Fruit fly (Drosophila melanogaster) whole organism, embryonic: Measurements from ENCODE around the gene CG43800.

Experiments used
- ATbp ChIP-seq: fragments of 200-800 bp; sonication (Bioruptor generic); optimal IDR thresholded peaks from 2 replicates; lab custom pipeline; 2017; ENCODE audit warnings: missing biosample characterization, mild to moderate bottlenecking, missing genetic modification characterization, missing genetic modification reagents
- Blimp-1 ChIP-seq: fragments of 200-800 bp; sonication (Bioruptor generic); optimal IDR thresholded peaks from 3 replicates; lab custom pipeline; 2018; ENCODE audit warnings: missing biosample characterization, missing genetic modification characterization, mild to moderate bottlenecking, moderate library complexity, missing genetic modification reagents
- CG10209 ChIP-seq: fragments of 200-800 bp; sonication (Bioruptor generic); optimal IDR thresholded peaks from 3 replicates; lab custom pipeline; 2017; ENCODE audit warnings: missing biosample characterization, mild to moderate bottlenecking, missing genetic modification characterization, missing genetic modification reagents
- CG10267 ChIP-seq: fragments of 200-800 bp; sonication (Bioruptor generic); optimal IDR thresholded peaks from 2 replicates; lab custom pipeline; 2018; ENCODE audit warnings: missing biosample characterization, mild to moderate bottlenecking, missing genetic modification characterization, moderate library complexity
- CG11560 ChIP-seq: fragments of 200-800 bp; sonication (Bioruptor generic); IDR thresholded peaks from 3 replicates; pipeline ENCODE4 v1.3.6; 2022; ENCODE audit warnings: missing biosample characterization, missing genetic modification characterization
- CG13894 ChIP-seq: fragments of 200-800 bp; sonication (Bioruptor generic); optimal IDR thresholded peaks from 3 replicates; lab custom pipeline; 2018; ENCODE audit warnings: missing biosample characterization, mild to moderate bottlenecking, missing genetic modification characterization, moderate library complexity
- CG1529 ChIP-seq: fragments of 200-800 bp; sonication (Bioruptor generic); optimal IDR thresholded peaks from 3 replicates; lab custom pipeline; 2018; ENCODE audit warnings: missing biosample characterization, missing genetic modification characterization
- CG1603 ChIP-seq: fragments of 200-800 bp; sonication (Bioruptor generic); optimal IDR thresholded peaks from 2 replicates; lab custom pipeline; 2019; ENCODE audit warnings: missing biosample characterization, mild to moderate bottlenecking, missing genetic modification characterization, moderate library complexity
- CG16815 ChIP-seq: fragments of 200-800 bp; sonication (Bioruptor generic); optimal IDR thresholded peaks from 3 replicates; lab custom pipeline; 2017; ENCODE audit warnings: missing biosample characterization, mild to moderate bottlenecking, missing genetic modification characterization
- CG17186 ChIP-seq: fragments of 200-800 bp; sonication (Bioruptor generic); optimal IDR thresholded peaks from 3 replicates; lab custom pipeline; 2017; ENCODE audit warnings: missing biosample characterization, missing genetic modification reagents, missing genetic modification characterization
- CG17328 ChIP-seq: fragments of 200-800 bp; sonication (Bioruptor generic); IDR thresholded peaks from 2 replicates; pipeline ENCODE4 v1.3.6; 2022; ENCODE audit warnings: missing biosample characterization, missing genetic modification characterization
- CG2875 ChIP-seq: fragments of 200-800 bp; sonication (Bioruptor generic); optimal IDR thresholded peaks from 2 replicates; lab custom pipeline; 2017; ENCODE audit warnings: missing biosample characterization, mild to moderate bottlenecking, missing genetic modification characterization, missing genetic modification reagents
- CG33557 ChIP-seq: fragments of 200-800 bp; sonication (Bioruptor generic); optimal IDR thresholded peaks from 2 replicates; lab custom pipeline; 2019; ENCODE audit warnings: missing biosample characterization, mild to moderate bottlenecking, missing genetic modification characterization, moderate library complexity
- CG4404 ChIP-seq: fragments of 200-800 bp; sonication (Bioruptor generic); IDR thresholded peaks from 2 replicates; pipeline ENCODE4 v1.3.6; 2022; ENCODE audit warnings: missing biosample characterization, missing genetic modification characterization
- CG5180 ChIP-seq: fragments of 200-800 bp; sonication (Bioruptor generic); optimal IDR thresholded peaks from 3 replicates; lab custom pipeline; 2017; ENCODE audit warnings: missing biosample characterization, missing genetic modification characterization, mild to moderate bottlenecking, moderate library complexity, missing genetic modification reagents
- CG6272 ChIP-seq: fragments of 200-800 bp; sonication (Bioruptor generic); IDR thresholded peaks from 2 replicates; pipeline ENCODE4 v1.3.6; 2022; ENCODE audit warnings: missing biosample characterization, missing genetic modification characterization
- CG7271 ChIP-seq: fragments of 200-800 bp; sonication (Bioruptor generic); optimal IDR thresholded peaks from 2 replicates; lab custom pipeline; 2018; ENCODE audit warnings: missing biosample characterization, mild to moderate bottlenecking, missing genetic modification characterization, moderate library complexity
- CG8388 ChIP-seq: fragments of 200-800 bp; sonication (Bioruptor generic); optimal IDR thresholded peaks from 2 replicates; lab custom pipeline; 2019; ENCODE audit warnings: missing biosample characterization, mild to moderate bottlenecking, missing genetic modification characterization, moderate library complexity
- CG8924 ChIP-seq: fragments of 200-800 bp; optimal IDR thresholded peaks from 3 replicates; lab custom pipeline; 2019; ENCODE audit warnings: missing biosample characterization, mild to moderate bottlenecking, missing genetic modification characterization, moderate library complexity
- CG9817 ChIP-seq: fragments of 200-800 bp; sonication (Bioruptor generic); optimal IDR thresholded peaks from 2 replicates; lab custom pipeline; 2018; ENCODE audit warnings: missing biosample characterization, mild to moderate bottlenecking, missing genetic modification characterization, moderate library complexity
- Ets97D ChIP-seq: fragments of 200-800 bp; sonication (Bioruptor generic); optimal IDR thresholded peaks from 3 replicates; lab custom pipeline; 2016; ENCODE audit warnings: missing biosample characterization, missing genetic modification characterization
- H15 ChIP-seq: fragments of 200-800 bp; sonication (Bioruptor generic); IDR thresholded peaks from 3 replicates; pipeline ENCODE4 v1.3.6; 2022; ENCODE audit warnings: missing biosample characterization, missing genetic modification characterization
- H2.0 ChIP-seq: fragments of 200-800 bp; sonication (Bioruptor generic); IDR thresholded peaks from 2 replicates; pipeline ENCODE4 v1.3.6; 2022; ENCODE audit warnings: missing biosample characterization, missing genetic modification characterization
- Lhr ChIP-seq: fragments of 200-800 bp; sonication (Bioruptor generic); optimal IDR thresholded peaks from 3 replicates; lab custom pipeline; 2017; ENCODE audit warnings: mild to moderate bottlenecking, missing biosample characterization, missing genetic modification reagents, missing genetic modification characterization
- Lim3 ChIP-seq: fragments of 200-800 bp; sonication (Bioruptor generic); IDR thresholded peaks from 2 replicates; pipeline ENCODE4 v1.3.6; 2022; ENCODE audit warnings: missing biosample characterization, missing genetic modification characterization
- Mad ChIP-seq: fragments of 200-800 bp; sonication (Bioruptor generic); optimal IDR thresholded peaks from 2 replicates; lab custom pipeline; 2016; ENCODE audit warnings: missing biosample characterization, missing genetic modification characterization
- Max ChIP-seq: fragments of 200-800 bp; sonication (Bioruptor generic); optimal IDR thresholded peaks from 2 replicates; lab custom pipeline; 2016; ENCODE audit warnings: missing biosample characterization, mild to moderate bottlenecking, missing genetic modification characterization
- NC2α ChIP-seq: fragments of 200-800 bp; sonication (Bioruptor generic); optimal IDR thresholded peaks from 2 replicates; lab custom pipeline; 2016; ENCODE audit warnings: missing biosample characterization, missing genetic modification characterization
- Oli ChIP-seq: fragments of 200-800 bp; sonication (Bioruptor generic); optimal IDR thresholded peaks from 2 replicates; lab custom pipeline; 2018; ENCODE audit warnings: missing biosample characterization, mild to moderate bottlenecking, missing genetic modification characterization, moderate library complexity
- Poxn ChIP-seq: fragments of 200-800 bp; sonication (Bioruptor generic); IDR thresholded peaks from 2 replicates; pipeline ENCODE4 v1.3.6; 2022; ENCODE audit warnings: missing biosample characterization, missing genetic modification characterization
- Vsx1 ChIP-seq: fragments of 200-800 bp; sonication (Bioruptor generic); optimal IDR thresholded peaks from 2 replicates; lab custom pipeline; 2017; ENCODE audit warnings: missing biosample characterization, mild to moderate bottlenecking, missing genetic modification characterization, missing genetic modification reagents
- danr ChIP-seq: fragments of 200-800 bp; sonication (Bioruptor generic); IDR thresholded peaks from 2 replicates; pipeline ENCODE4 v1.3.6; 2022; ENCODE audit warnings: missing biosample characterization, missing genetic modification characterization
- emc ChIP-seq: fragments of 200-800 bp; sonication (Bioruptor generic); optimal IDR thresholded peaks from 2 replicates; lab custom pipeline; 2016; ENCODE audit warnings: missing biosample characterization, missing genetic modification characterization
- fu2 ChIP-seq: fragments of 200-800 bp; sonication (Bioruptor generic); optimal IDR thresholded peaks from 2 replicates; lab custom pipeline; 2016; ENCODE audit warnings: missing biosample characterization, missing genetic modification characterization
- grn ChIP-seq: fragments of 200-800 bp; sonication (Bioruptor generic); optimal IDR thresholded peaks from 3 replicates; lab custom pipeline; 2017; ENCODE audit warnings: missing biosample characterization, missing genetic modification characterization
- hkb ChIP-seq, 2 experiments: fragments of 200-800 bp in 1 of 2; fragments of >200 bp in 1 of 2; sonication (Bioruptor generic) in 1 of 2; IDR thresholded peaks in 1 of 2; optimal IDR thresholded peaks in 1 of 2; 2 replicates each; pipeline versions ENCODE4 v1.3.6 to Lab custom; 2017 to 2022; ENCODE audit warnings: missing biosample characterization in 1 of 2, missing genetic modification characterization in 1 of 2
- inv ChIP-seq: fragments of 200-800 bp; sonication (Bioruptor generic); IDR thresholded peaks from 2 replicates; pipeline ENCODE4 v1.3.6; 2022; ENCODE audit warnings: missing biosample characterization, missing genetic modification characterization; ENCODE audit not compliant: partially characterized antibody
- lmd ChIP-seq: fragments of 200-800 bp; sonication (Bioruptor generic); IDR thresholded peaks from 2 replicates; pipeline ENCODE4 v1.3.6; 2022; ENCODE audit warnings: missing biosample characterization, missing genetic modification characterization
- oc ChIP-seq: fragments of 200-800 bp; sonication (Bioruptor generic); optimal IDR thresholded peaks from 2 replicates; lab custom pipeline; 2018; ENCODE audit warnings: missing biosample characterization, mild to moderate bottlenecking, missing genetic modification characterization, moderate library complexity
- odd ChIP-seq: fragments of 200-800 bp; sonication (Bioruptor generic); optimal IDR thresholded peaks from 2 replicates; lab custom pipeline; 2017; ENCODE audit warnings: missing biosample characterization, mild to moderate bottlenecking, missing genetic modification characterization
- sc ChIP-seq, 3 experiments: fragments of >200 bp in 2 of 3; fragments of 200-800 bp in 1 of 3; sonication (Bioruptor generic) in 1 of 3; optimal IDR thresholded peaks; 2 replicates in 2 of 3; 3 replicates in 1 of 3; lab custom pipeline; 2017; ENCODE audit warnings: mild to moderate bottlenecking in 1 of 3, missing biosample characterization in 1 of 3, missing genetic modification characterization in 1 of 3, missing genetic modification reagents in 1 of 3
- sens ChIP-seq: fragments of 200-800 bp; sonication (Bioruptor generic); peaks from one replicate; lab custom pipeline; 2016; ENCODE audit warnings: missing biosample characterization, missing genetic modification characterization
- sim ChIP-seq: fragments of 200-800 bp; sonication (Bioruptor generic); IDR thresholded peaks from 2 replicates; pipeline ENCODE4 v1.3.6; 2022; ENCODE audit warnings: missing biosample characterization, missing genetic modification characterization
- stwl ChIP-seq: fragments of 200-800 bp; sonication (Bioruptor generic); optimal IDR thresholded peaks from 3 replicates; lab custom pipeline; 2018; ENCODE audit warnings: missing biosample characterization, mild to moderate bottlenecking, missing genetic modification characterization, moderate library complexity
- tna ChIP-seq: fragments of 200-800 bp; sonication (Bioruptor generic); IDR thresholded peaks from 2 replicates; pipeline ENCODE4 v1.3.6; 2022; ENCODE audit warnings: missing biosample characterization, missing genetic modification characterization; ENCODE audit not compliant: partially characterized antibody
- toy ChIP-seq: fragments of 200-800 bp; sonication (Bioruptor generic); IDR thresholded peaks from 2 replicates; pipeline ENCODE4 v1.3.6; 2022; ENCODE audit warnings: missing biosample characterization, missing genetic modification characterization
- twi ChIP-seq: fragments of 200-800 bp; optimal IDR thresholded peaks from 2 replicates; lab custom pipeline; 2019; ENCODE audit warnings: missing biosample characterization, mild to moderate bottlenecking, missing genetic modification characterization, moderate library complexity
- vnd ChIP-seq: fragments of 200-800 bp; sonication (Bioruptor generic); IDR thresholded peaks from 3 replicates; pipeline ENCODE4 v1.3.6; 2022; ENCODE audit warnings: missing biosample characterization, missing genetic modification characterization; ENCODE audit not compliant: partially characterized antibody
- wek ChIP-seq: fragments of 200-800 bp; sonication (Bioruptor generic); optimal IDR thresholded peaks from 3 replicates; lab custom pipeline; 2018; ENCODE audit warnings: missing biosample characterization, mild to moderate bottlenecking, missing genetic modification characterization, moderate library complexity

CG43800 gene

DNA sequence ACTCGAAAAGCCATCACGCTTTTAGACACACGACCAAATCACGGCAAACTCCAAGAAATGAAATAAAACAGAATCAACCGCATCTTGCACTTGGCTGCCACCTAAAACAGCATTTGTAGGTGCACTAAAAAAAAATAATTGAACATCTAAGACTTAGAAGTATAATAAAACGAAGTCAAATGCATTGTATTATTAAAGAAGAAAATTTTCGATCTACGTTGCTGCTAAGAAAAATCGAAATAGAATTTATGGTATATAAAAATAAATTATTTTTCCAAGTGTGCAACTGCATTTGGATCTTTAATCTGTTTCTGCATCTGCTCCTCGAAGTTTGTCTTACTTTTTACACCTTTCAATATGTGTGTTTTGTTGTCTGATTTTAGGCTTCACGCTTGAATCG, 37.7 kb upstream of the CG43800 start (continued):
- no peak for TF ChIP-seq Ets97D (GFP tag; lab: Kevin White, UChicago)
- no peak for TF ChIP-seq CG11560 (tag; lab: Robert Waterston, UW)
- TF ChIP-seq odd = no peak
- TF ChIP-seq toy = no peak
- TF ChIP-seq emc = no peak
- no peak for TF ChIP-seq H2.0 (GFP tag; lab: Robert Waterston, UW)
- TF ChIP-seq CG33557 (GFP tag; lab: Kevin White, UChicago) = peak; percentile 72
- TF ChIP-seq wek = no peak
- TF ChIP-seq Vsx1 (GFP tag; lab: Kevin White, UChicago) = no peak
- no peak for TF ChIP-seq H15 (GFP tag; lab: Robert Waterston, UW)
- TF ChIP-seq CG7271 (tag; lab: Kevin White, UChicago) = peak; percentile 17
- peak; percentile 12 for TF ChIP-seq Max
- peak; percentile 74 for TF ChIP-seq CG10267 (tag; lab: Kevin White, UChicago)
- no peak for TF ChIP-seq danr (GFP tag; lab: Robert Waterston, UW)
- TF ChIP-seq stwl (tag; lab: Kevin White, UChicago) = peak; percentile 22
- TF ChIP-seq CG8924 = peak; percentile 53
- peak; percentile 50 for TF ChIP-seq Oli (tag; lab: Kevin White, UChicago)
- TF ChIP-seq sim (GFP tag; lab: Robert Waterston, UW) = no peak
- no peak for TF ChIP-seq CG9817
- no peak for TF ChIP-seq Mad (GFP tag; lab: Kevin White, UChicago)
- no peak for TF ChIP-seq Poxn
- TF ChIP-seq fu2 (GFP tag; lab: Kevin White, UChicago) = no peak
- TF ChIP-seq CG8388 (GFP tag; lab: Kevin White, UChicago) = peak; percentile 70
- TF ChIP-seq grn = peak; percentile 9
- no peak for TF ChIP-seq NC2α (GFP tag; lab: Kevin White, UChicago)
- TF ChIP-seq twi = peak; percentile 45
- TF ChIP-seq CG5180 = no peak
- peak; percentile 54 for TF ChIP-seq CG16815
- peak; percentile 26 for TF ChIP-seq CG10209
- peak; percentile 82 for TF ChIP-seq Blimp-1 (GFP tag; lab: Kevin White, UChicago)
- TF ChIP-seq Lim3 (GFP tag; lab: Robert Waterston, UW) = no peak
- peak; percentile 76 for TF ChIP-seq CG17328 (GFP tag; lab: Robert Waterston, UW)
- TF ChIP-seq ATbp (GFP tag; lab: Kevin White, UChicago) = peak; percentile 18
- TF ChIP-seq CG1603 = peak; percentile 52
- TF ChIP-seq CG17186 (GFP tag; lab: Kevin White, UChicago) = peak; percentile 0
- TF ChIP-seq CG6272 (GFP tag; lab: Robert Waterston, UW) = no peak
- TF ChIP-seq sens (GFP tag; lab: Kevin White, UChicago) = peak; percentile 88
- peak; percentile 19 for TF ChIP-seq CG1529 (GFP tag; lab: Kevin White, UChicago)
- TF ChIP-seq Lhr (GFP tag; lab: Kevin White, UChicago) = peak; percentile 6
- no peak for TF ChIP-seq vnd (GFP tag; lab: Robert Waterston, UW)
- peak; percentile 60 for TF ChIP-seq CG2875
- peak; percentile 38; the same call in 1 of the 2 replicates for TF ChIP-seq CG4404 (GFP tag; lab: Robert Waterston, UW)
- no peak for TF ChIP-seq inv (GFP tag; lab: Robert Waterston, UW)
- no peak for TF ChIP-seq lmd (GFP tag; lab: Robert Waterston, UW)
- TF ChIP-seq CG13894 = no peak
- no peak for TF ChIP-seq hkb (optimal IDR thresholded peaks at IDR 0.05; lab: Kevin White, UChicago)
- TF ChIP-seq hkb (GFP tag; IDR thresholded peaks at IDR 0.05; lab: Robert Waterston, UW) = peak; percentile 45; the same call in 1 of the 2 replicates
- TF ChIP-seq sc (optimal IDR thresholded peaks at IDR 0.05; lab: Kevin White, UChicago) = no peak
- TF ChIP-seq sc (GFP tag; optimal IDR thresholded peaks at IDR 0.05; lab: Kevin White, UChicago) = peak; percentile 27
- no peak for TF ChIP-seq tna (GFP tag; lab: Robert Waterston, UW)
- TF ChIP-seq oc (tag; lab: Kevin White, UChicago) = peak; percentile 71
